Worm (Caenorhabditis elegans) whole organism, L4 larva: ENCODE results near the gene Y73C8B.5.
A peak's percentile ranks its signal among the peaks of the same experiment; 100 is the strongest.

Source experiments
- D1046.2 ChIP-seq: fragments of 200-800 bp; sonication (Bioruptor generic); IDR thresholded peaks from 2 replicates; pipeline ENCODE4 v1.3.6; 2022; ENCODE audit warnings: missing genetic modification characterization, missing compliant biosample characterization
- F10B5.3 ChIP-seq: sonication (generic microtip); optimal IDR thresholded peaks from 2 replicates; lab custom pipeline; 2016; ENCODE audit warnings: mild to moderate bottlenecking, missing genetic modification characterization, missing compliant biosample characterization
- F37D6.2 ChIP-seq: sonication (generic microtip); optimal IDR thresholded peaks from 2 replicates; lab custom pipeline; 2016; ENCODE audit warnings: mild to moderate bottlenecking, missing genetic modification characterization, missing compliant biosample characterization
- F44E2.7 ChIP-seq: fragments of 200-800 bp; sonication (Bioruptor generic); IDR thresholded peaks from 2 replicates; pipeline ENCODE4 v2.1.2; 2022; ENCODE audit warnings: missing genetic modification characterization, missing compliant biosample characterization
- R02D3.7 ChIP-seq: fragments of 150-350 bp; sonication (generic microtip); optimal IDR thresholded peaks from 3 replicates; lab custom pipeline; 2014; ENCODE audit warnings: missing biosample characterization, missing genetic modification characterization
- T20F7.1 ChIP-seq: fragments of 200-800 bp; sonication (Bioruptor generic); optimal IDR thresholded peaks from 2 replicates; lab custom pipeline; 2018; ENCODE audit warnings: mild to moderate bottlenecking, missing genetic modification characterization, missing compliant biosample characterization
- Y105C5A.15 ChIP-seq: fragments of 200-800 bp; sonication (Bioruptor generic); IDR thresholded peaks from 2 replicates; pipeline ENCODE4 v1.3.6; 2022; ENCODE audit warnings: missing genetic modification characterization, missing compliant biosample characterization
- Y48G9A.11 ChIP-seq: fragments of 200-800 bp; sonication (Bioruptor generic); IDR thresholded peaks from 2 replicates; pipeline ENCODE4 v1.3.6; 2022; ENCODE audit warnings: missing genetic modification reagents, missing genetic modification characterization, missing compliant biosample characterization
- Y75B8A.6 ChIP-seq: fragments of 200-800 bp; sonication (Bioruptor generic); IDR thresholded peaks from 2 replicates; pipeline ENCODE4 v1.3.6; 2022; ENCODE audit warnings: missing genetic modification reagents, missing genetic modification characterization, missing compliant biosample characterization
- ZK546.5 ChIP-seq, 2 experiments: sonication (generic microtip); optimal IDR thresholded peaks; 2 replicates each; lab custom pipeline; 2017; ENCODE audit warnings: missing biosample characterization in 2 of 2, missing genetic modification characterization in 2 of 2
- ceh-28 ChIP-seq: fragments of 150-350 bp; optimal IDR thresholded peaks from 2 replicates; lab custom pipeline; 2014; ENCODE audit warnings: missing biosample characterization, missing genetic modification reagents, missing genetic modification characterization
- ceh-44 ChIP-seq: fragments of 200-800 bp; sonication (Bioruptor generic); IDR thresholded peaks from 2 replicates; pipeline ENCODE4 v1.3.6; 2022; ENCODE audit warnings: missing genetic modification reagents, missing genetic modification characterization, missing compliant biosample characterization
- ceh-82 ChIP-seq: sonication (generic microtip); optimal IDR thresholded peaks from 2 replicates; lab custom pipeline; 2017; ENCODE audit warnings: missing biosample characterization, missing genetic modification characterization
- cey-2 ChIP-seq: sonication (generic microtip); optimal IDR thresholded peaks from 3 replicates; lab custom pipeline; 2017; ENCODE audit warnings: missing genetic modification characterization, mild to moderate bottlenecking, missing compliant biosample characterization, antibody characterized with exemption, borderline replicate concordance; ENCODE audit not compliant: insufficient read depth
- ctbp-1 ChIP-seq: fragments of 200-800 bp; sonication (Bioruptor generic); IDR thresholded peaks from 2 replicates; pipeline ENCODE4 v1.3.6; 2022; ENCODE audit warnings: missing genetic modification reagents, missing genetic modification characterization, missing compliant biosample characterization
- daf-8 ChIP-seq: fragments of 200-800 bp; sonication (Bioruptor generic); IDR thresholded peaks from 2 replicates; pipeline ENCODE4 v1.3.6; 2022; ENCODE audit warnings: missing genetic modification characterization, missing compliant biosample characterization
- dmd-9 ChIP-seq: fragments of 200-800 bp; sonication (Bioruptor generic); IDR thresholded peaks from 2 replicates; pipeline ENCODE4 v1.3.6; 2022; ENCODE audit warnings: missing genetic modification reagents, missing genetic modification characterization, missing compliant biosample characterization
- dpl-1 ChIP-seq: fragments of 150-350 bp; optimal IDR thresholded peaks from 2 replicates; lab custom pipeline; 2014; ENCODE audit warnings: missing biosample characterization, missing genetic modification reagents, missing genetic modification characterization
- gei-8 ChIP-seq: fragments of 200-800 bp; sonication (Bioruptor generic); optimal IDR thresholded peaks from 2 replicates; lab custom pipeline; 2018; ENCODE audit warnings: mild to moderate bottlenecking, missing genetic modification characterization, missing compliant biosample characterization
- hif-1 ChIP-seq, 2 experiments: sonication (generic microtip); optimal IDR thresholded peaks; 2 replicates each; lab custom pipeline; 2016 to 2017; ENCODE audit warnings: missing compliant biosample characterization in 2 of 2, missing genetic modification characterization in 2 of 2, missing genetic modification reagents in 2 of 2, missing genotype in 2 of 2, mild to moderate bottlenecking in 1 of 2
- hlh-30 ChIP-seq: sonication (generic microtip); optimal IDR thresholded peaks from 2 replicates; lab custom pipeline; 2017; ENCODE audit warnings: antibody characterized with exemption, mild to moderate bottlenecking, missing genetic modification characterization, missing compliant biosample characterization; ENCODE audit not compliant: insufficient read depth
- hmg-1.1 ChIP-seq: fragments of 200-800 bp; sonication (Bioruptor generic); IDR thresholded peaks from 2 replicates; pipeline ENCODE4 v1.3.6; 2022; ENCODE audit warnings: missing genetic modification reagents, missing genetic modification characterization, missing compliant biosample characterization
- lin-13 ChIP-seq: fragments of 150-350 bp; optimal IDR thresholded peaks from 2 replicates; lab custom pipeline; 2014; ENCODE audit warnings: missing biosample characterization, missing genetic modification reagents, missing genetic modification characterization
- lin-29 ChIP-seq: fragments of 200-800 bp; sonication (Bioruptor generic); IDR thresholded peaks from 2 replicates; pipeline ENCODE4 v1.3.6; 2022; ENCODE audit warnings: missing genetic modification reagents, missing genetic modification characterization, missing compliant biosample characterization
- lin-39 ChIP-seq: fragments of 150-350 bp; optimal IDR thresholded peaks from 2 replicates; lab custom pipeline; 2014; ENCODE audit warnings: missing biosample characterization, missing genetic modification reagents, missing genetic modification characterization
- lir-3 ChIP-seq: sonication (generic microtip); optimal IDR thresholded peaks from 2 replicates; lab custom pipeline; 2016; ENCODE audit warnings: mild to moderate bottlenecking, missing genetic modification characterization, missing compliant biosample characterization
- madf-9 ChIP-seq: fragments of 200-800 bp; sonication (Bioruptor generic); conservative IDR thresholded peaks from 2 replicates; pipeline ENCODE4 v1.3.6; 2022; ENCODE audit warnings: missing genetic modification reagents, missing genetic modification characterization, missing compliant biosample characterization
- mep-1 ChIP-seq: fragments of 150-350 bp; sonication (generic microtip); optimal IDR thresholded peaks from 3 replicates; lab custom pipeline; 2014; ENCODE audit warnings: missing biosample characterization, missing genetic modification characterization
- mxl-2 ChIP-seq: fragments of 200-800 bp; sonication (Bioruptor generic); conservative IDR thresholded peaks from 2 replicates; pipeline ENCODE4 v1.3.6; 2022; ENCODE audit warnings: missing genetic modification reagents, missing genetic modification characterization, missing compliant biosample characterization
- mxl-3 ChIP-seq: fragments of 200-800 bp; sonication (Bioruptor generic); optimal IDR thresholded peaks from 2 replicates; lab custom pipeline; 2018; ENCODE audit warnings: mild to moderate bottlenecking, missing genetic modification characterization, missing compliant biosample characterization
- nhr-10 ChIP-seq: fragments of 150-350 bp; optimal IDR thresholded peaks from 2 replicates; lab custom pipeline; 2014; ENCODE audit warnings: missing biosample characterization, missing genetic modification characterization
- nhr-11 ChIP-seq: fragments of 150-350 bp; optimal IDR thresholded peaks from 2 replicates; lab custom pipeline; 2014; ENCODE audit warnings: missing biosample characterization, missing genetic modification characterization
- nhr-25 ChIP-seq: sonication (generic microtip); optimal IDR thresholded peaks from 2 replicates; lab custom pipeline; 2017; ENCODE audit warnings: missing genetic modification characterization, mild to moderate bottlenecking, missing compliant biosample characterization, antibody characterized with exemption, moderate library complexity, borderline replicate concordance; ENCODE audit not compliant: insufficient read depth
- nhr-28 ChIP-seq: fragments of 150-350 bp; optimal IDR thresholded peaks from 2 replicates; lab custom pipeline; 2014; ENCODE audit warnings: missing biosample characterization, missing genetic modification characterization
- nhr-77 ChIP-seq: fragments of 150-350 bp; optimal IDR thresholded peaks from 2 replicates; lab custom pipeline; 2014; ENCODE audit warnings: missing biosample characterization, missing genetic modification characterization
- php-3 ChIP-seq: fragments of 200-800 bp; sonication (Bioruptor generic); IDR thresholded peaks from 2 replicates; pipeline ENCODE4 v1.3.6; 2022; ENCODE audit warnings: missing genetic modification reagents, missing genetic modification characterization, missing compliant biosample characterization
- pqm-1 ChIP-seq: sonication (generic microtip); optimal IDR thresholded peaks from 2 replicates; lab custom pipeline; 2017; ENCODE audit warnings: missing biosample characterization, missing genetic modification characterization
- rbr-2 ChIP-seq: sonication (generic microtip); optimal IDR thresholded peaks from 2 replicates; lab custom pipeline; 2016; ENCODE audit warnings: missing genotype, missing genetic modification characterization, missing compliant biosample characterization
- set-16 ChIP-seq: fragments of 200-800 bp; sonication (Bioruptor generic); IDR thresholded peaks from 2 replicates; pipeline ENCODE4 v1.3.6; 2022; ENCODE audit warnings: missing genetic modification reagents, missing genetic modification characterization, missing compliant biosample characterization
- snpc-1.2 ChIP-seq: fragments of 200-800 bp; sonication (Bioruptor generic); IDR thresholded peaks from 2 replicates; pipeline ENCODE4 v1.3.6; 2022; ENCODE audit warnings: missing genetic modification reagents, missing genetic modification characterization, missing compliant biosample characterization
- snpc-4 ChIP-seq: fragments of 150-350 bp; optimal IDR thresholded peaks from 2 replicates; lab custom pipeline; 2014; ENCODE audit warnings: missing biosample characterization, missing genetic modification characterization
- spr-3 ChIP-seq: fragments of 200-800 bp; sonication (Bioruptor generic); optimal IDR thresholded peaks from 2 replicates; lab custom pipeline; 2018; ENCODE audit warnings: mild to moderate bottlenecking, missing genetic modification characterization, missing compliant biosample characterization
- unc-130 ChIP-seq: sonication (generic microtip); optimal IDR thresholded peaks from 2 replicates; lab custom pipeline; 2016; ENCODE audit warnings: missing genetic modification reagents, missing genetic modification characterization, missing compliant biosample characterization
- unc-62 ChIP-seq, 3 experiments: fragments of 150-350 bp in 1 of 3; sonication (generic microtip); optimal IDR thresholded peaks in 2 of 3; peaks in 1 of 3; 1 replicate in 1 of 3; 2 replicates in 2 of 3; lab custom pipeline; 2014 to 2017; ENCODE audit warnings: missing biosample characterization in 3 of 3, missing genetic modification characterization in 3 of 3, missing genetic modification reagents in 3 of 3, missing genotype in 1 of 3
- zag-1 ChIP-seq: fragments of 150-350 bp; optimal IDR thresholded peaks from 2 replicates; lab custom pipeline; 2014; ENCODE audit warnings: missing biosample characterization, missing genetic modification characterization
- zfp-3 ChIP-seq: fragments of 200-800 bp; sonication (Bioruptor generic); conservative IDR thresholded peaks from 2 replicates; pipeline ENCODE4 v1.3.6; 2022; ENCODE audit warnings: missing genetic modification reagents, missing genetic modification characterization, missing compliant biosample characterization
- zip-11 ChIP-seq: fragments of 200-800 bp; sonication (Bioruptor generic); IDR thresholded peaks from 2 replicates; pipeline ENCODE4 v1.3.6; 2022; ENCODE audit warnings: missing genetic modification characterization, missing compliant biosample characterization
- zip-2 ChIP-seq: fragments of 150-350 bp; optimal IDR thresholded peaks from 2 replicates; lab custom pipeline; 2014; ENCODE audit warnings: missing biosample characterization, missing genetic modification characterization

Gene Y73C8B.5

ce11 chrV:3193091-3193608, 3.9 kb upstream of the Y73C8B.5 start, which contains the start of the genes Y73C8B.3 and Y73C8B.9 (continued):
- peak; percentile 22 for TF ChIP-seq cey-2 (tag; lab: Kevin White, UChicago)
- no peak for TF ChIP-seq F44E2.7 (GFP tag; lab: Robert Waterston, UW)
- no peak for TF ChIP-seq spr-3 (GFP tag; lab: Kevin White, UChicago)
- TF ChIP-seq T20F7.1, result no peak
- TF ChIP-seq snpc-1.2 (GFP tag; lab: Robert Waterston, UW), result no peak
- TF ChIP-seq zip-2 (tag; lab: Kevin White, UChicago), result no peak
- TF ChIP-seq pqm-1 (tag; lab: Kevin White, UChicago), result no peak
- no peak for TF ChIP-seq ceh-82 (tag; lab: Kevin White, UChicago)
- no peak for TF ChIP-seq R02D3.7 (tag; lab: Kevin White, UChicago)
- TF ChIP-seq unc-130 (GFP tag; lab: Kevin White, UChicago), result no peak
- TF ChIP-seq ZK546.5 (tag; optimal IDR thresholded peaks at IDR 0.05; lab: Kevin White, UChicago), result no peak
- TF ChIP-seq unc-62 (GFP tag; optimal IDR thresholded peaks at IDR 0.05 in 1 of 2; lab: Kevin White, UChicago), result peak in 1 of 2 experiments; percentile 83
- no peak for TF ChIP-seq unc-62 (tag; optimal IDR thresholded peaks at IDR 0.05; lab: Kevin White, UChicago)
- no peak for TF ChIP-seq gei-8 (GFP tag; lab: Kevin White, UChicago)
- TF ChIP-seq lir-3, result no peak
- peak; percentile 1 for TF ChIP-seq mep-1
- TF ChIP-seq nhr-11 (tag; lab: Kevin White, UChicago), result no peak
- no peak for TF ChIP-seq snpc-4 (tag; lab: Kevin White, UChicago)
- no peak for TF ChIP-seq lin-29 (GFP tag; lab: Robert Waterston, UW)
- no peak for TF ChIP-seq zag-1 (tag; lab: Kevin White, UChicago)
- no peak for TF ChIP-seq F10B5.3 (tag; lab: Kevin White, UChicago)
- TF ChIP-seq dmd-9 (GFP tag; lab: Robert Waterston, UW), result no peak
- TF ChIP-seq, all 104 proteins: peak for 20

ce11 chrV:3194952-3195450, 2.1 kb upstream of the Y73C8B.5 start, which contains the start of gene Y73C8B.2:
Gene Y73C8B.2 (minus strand): TSS chrV:3195002.
- TF ChIP-seq gei-8 (GFP tag; lab: Kevin White, UChicago) (no peak), set-16 (no peak), lin-13 (GFP tag; lab: Kevin White, UChicago) (no peak), Y75B8A.6 (GFP tag; lab: Robert Waterston, UW) (no peak), daf-8 (no peak), madf-9 (GFP tag; lab: Robert Waterston, UW) (no peak), Y105C5A.15 (GFP tag; lab: Robert Waterston, UW) (no peak), ceh-28 (tag; lab: Kevin White, UChicago) (no peak), ceh-44 (GFP tag; lab: Robert Waterston, UW) (no peak), nhr-77 (peak; percentile 7), dpl-1 (GFP tag; lab: Kevin White, UChicago) (no peak), D1046.2 (no peak), zip-2 (tag; lab: Kevin White, UChicago) (no peak), nhr-11 (tag; lab: Kevin White, UChicago) (no peak), hmg-1.1 (GFP tag; lab: Robert Waterston, UW) (peak; percentile 36; the same call in 1 of the 2 replicates), mxl-2 (GFP tag; lab: Robert Waterston, UW) (no peak), php-3 (GFP tag; lab: Robert Waterston, UW) (no peak), nhr-28 (peak; percentile 38), F37D6.2 (tag; lab: Kevin White, UChicago) (no peak), F44E2.7 (GFP tag; lab: Robert Waterston, UW) (no peak), hlh-30 (tag; lab: Kevin White, UChicago) (no peak), rbr-2 (tag; lab: Kevin White, UChicago) (peak; percentile 15), hif-1 (tag; optimal IDR thresholded peaks at IDR 0.05; lab: Kevin White, UChicago) (no peak), zfp-3 (no peak), ctbp-1 (GFP tag; lab: Robert Waterston, UW) (no peak), lir-3 (no peak), lin-39 (tag; lab: Kevin White, UChicago) (no peak), mxl-3 (GFP tag; lab: Kevin White, UChicago) (no peak), pqm-1 (tag; lab: Kevin White, UChicago) (peak; percentile 14), zip-11 (GFP tag; lab: Robert Waterston, UW) (no peak), mep-1 (peak; percentile 59), nhr-25 (tag; lab: Kevin White, UChicago) (no peak), Y48G9A.11 (GFP tag; lab: Robert Waterston, UW) (no peak), nhr-10 (no peak)
